Worm (Caenorhabditis elegans) whole organism, late embryonic: ENCODE results near the gene C23G10.10.

Experiments used
- Y22D7AL.16 ChIP-seq: sonication (generic microtip); optimal IDR thresholded peaks from 2 replicates; lab custom pipeline; 2016; ENCODE audit warnings: missing genetic modification characterization, missing compliant biosample characterization
- ceh-22 ChIP-seq: sonication (generic microtip); optimal IDR thresholded peaks from 2 replicates; lab custom pipeline; 2017; ENCODE audit warnings: missing biosample characterization, missing genetic modification characterization
- ceh-24 ChIP-seq: sonication (generic microtip); optimal IDR thresholded peaks from 2 replicates; lab custom pipeline; 2016; ENCODE audit warnings: mild to moderate bottlenecking, missing genetic modification characterization, missing compliant biosample characterization
- ceh-34 ChIP-seq: sonication (generic microtip); optimal IDR thresholded peaks from 2 replicates; lab custom pipeline; 2016; ENCODE audit warnings: mild to moderate bottlenecking, missing genetic modification characterization, missing compliant biosample characterization
- ceh-45 ChIP-seq: fragments of 200-800 bp; sonication (Bioruptor generic); IDR thresholded peaks from 2 replicates; pipeline ENCODE4 v1.3.6; 2022; ENCODE audit warnings: missing genetic modification reagents, missing genetic modification characterization, missing compliant biosample characterization
- ceh-48 ChIP-seq: sonication (generic microtip); optimal IDR thresholded peaks from 2 replicates; lab custom pipeline; 2016; ENCODE audit warnings: missing genetic modification characterization, inconsistent platforms, missing compliant biosample characterization
- ceh-6 ChIP-seq: fragments of 200-800 bp; sonication (Bioruptor generic); optimal IDR thresholded peaks from 2 replicates; lab custom pipeline; 2018; ENCODE audit warnings: mild to moderate bottlenecking, missing genetic modification characterization, missing compliant biosample characterization
- ceh-9 ChIP-seq: sonication (generic microtip); optimal IDR thresholded peaks from 2 replicates; lab custom pipeline; 2016; ENCODE audit warnings: mild to moderate bottlenecking, missing genetic modification characterization, inconsistent platforms, missing compliant biosample characterization
- che-1 ChIP-seq: sonication (generic microtip); optimal IDR thresholded peaks from 2 replicates; lab custom pipeline; 2016; ENCODE audit warnings: mild to moderate bottlenecking, missing genetic modification characterization, missing compliant biosample characterization
- elt-2 ChIP-seq: sonication (generic microtip); optimal IDR thresholded peaks from 2 replicates; lab custom pipeline; 2016; ENCODE audit warnings: missing genetic modification reagents, missing genetic modification characterization, missing compliant biosample characterization
- ets-4 ChIP-seq: sonication (generic microtip); optimal IDR thresholded peaks from 2 replicates; lab custom pipeline; 2016; ENCODE audit warnings: missing genetic modification characterization, missing compliant biosample characterization
- hlh-13 ChIP-seq: fragments of 200-800 bp; sonication (Bioruptor generic); optimal IDR thresholded peaks from 2 replicates; lab custom pipeline; 2018; ENCODE audit warnings: mild to moderate bottlenecking, missing genetic modification characterization, missing compliant biosample characterization
- hlh-15 ChIP-seq: sonication (generic microtip); optimal IDR thresholded peaks from 2 replicates; lab custom pipeline; 2016; ENCODE audit warnings: missing genetic modification characterization, missing compliant biosample characterization
- hlh-30 ChIP-seq: sonication (generic microtip); optimal IDR thresholded peaks from 2 replicates; lab custom pipeline; 2017; ENCODE audit warnings: antibody characterized with exemption, missing genetic modification characterization, missing compliant biosample characterization; ENCODE audit not compliant: insufficient read depth
- hlh-6 ChIP-seq: sonication (generic microtip); optimal IDR thresholded peaks from 2 replicates; lab custom pipeline; 2016; ENCODE audit warnings: missing genotype, missing genetic modification characterization, missing compliant biosample characterization
- hlh-8 ChIP-seq: sonication (generic microtip); optimal IDR thresholded peaks from 2 replicates; lab custom pipeline; 2016; ENCODE audit warnings: missing genotype, missing genetic modification characterization, missing compliant biosample characterization
- lim-6 ChIP-seq: sonication (generic microtip); optimal IDR thresholded peaks from 2 replicates; lab custom pipeline; 2016; ENCODE audit warnings: missing genetic modification characterization, missing compliant biosample characterization
- lin-11 ChIP-seq: fragments of 200-800 bp; sonication (Bioruptor generic); optimal IDR thresholded peaks from 2 replicates; lab custom pipeline; 2018; ENCODE audit warnings: mild to moderate bottlenecking, missing genetic modification characterization, missing compliant biosample characterization
- madf-2 ChIP-seq: sonication (generic microtip); optimal IDR thresholded peaks from 2 replicates; lab custom pipeline; 2017; ENCODE audit warnings: missing genetic modification characterization, missing compliant biosample characterization
- mec-3 ChIP-seq: sonication (generic microtip); optimal IDR thresholded peaks from 2 replicates; lab custom pipeline; 2016; ENCODE audit warnings: borderline replicate concordance, missing genetic modification characterization, missing compliant biosample characterization
- nfya-1 ChIP-seq: sonication (generic microtip); optimal IDR thresholded peaks from 2 replicates; lab custom pipeline; 2017; ENCODE audit warnings: missing genetic modification characterization, mild to moderate bottlenecking, missing compliant biosample characterization, antibody characterized with exemption, moderate library complexity
- npax-4 ChIP-seq: sonication (generic microtip); optimal IDR thresholded peaks from 2 replicates; lab custom pipeline; 2016; ENCODE audit warnings: missing genetic modification characterization, missing compliant biosample characterization
- pag-3 ChIP-seq: sonication (generic microtip); optimal IDR thresholded peaks from 2 replicates; lab custom pipeline; 2016; ENCODE audit warnings: missing compliant biosample characterization, missing genetic modification characterization, borderline replicate concordance
- pat-9 ChIP-seq: fragments of 200-800 bp; sonication (Bioruptor generic); optimal IDR thresholded peaks from 2 replicates; lab custom pipeline; 2018; ENCODE audit warnings: mild to moderate bottlenecking, missing genetic modification characterization, moderate library complexity, missing compliant biosample characterization
- pha-2 ChIP-seq: sonication (generic microtip); optimal IDR thresholded peaks from 2 replicates; lab custom pipeline; 2017; ENCODE audit warnings: mild to moderate bottlenecking, missing genetic modification characterization, missing compliant biosample characterization
- ref-2 ChIP-seq: sonication (generic microtip); optimal IDR thresholded peaks from 2 replicates; lab custom pipeline; 2016; ENCODE audit warnings: missing genetic modification characterization, missing compliant biosample characterization
- rnt-1 ChIP-seq: sonication (generic microtip); optimal IDR thresholded peaks from 2 replicates; lab custom pipeline; 2016; ENCODE audit warnings: missing genetic modification characterization, missing compliant biosample characterization
- sdc-2 ChIP-seq: sonication (generic microtip); optimal IDR thresholded peaks from 2 replicates; lab custom pipeline; 2016; ENCODE audit warnings: missing genotype, missing genetic modification characterization, missing compliant biosample characterization
- sox-2 ChIP-seq: fragments of 200-800 bp; sonication (Bioruptor generic); IDR thresholded peaks from 2 replicates; pipeline ENCODE4 v1.3.6; 2022; ENCODE audit warnings: missing genetic modification reagents, missing genetic modification characterization, missing compliant biosample characterization
- syd-9 ChIP-seq: sonication (generic microtip); optimal IDR thresholded peaks from 2 replicates; lab custom pipeline; 2016; ENCODE audit warnings: mild to moderate bottlenecking, missing genetic modification characterization, moderate library complexity, missing compliant biosample characterization
- tbx-7 ChIP-seq: sonication (generic microtip); optimal IDR thresholded peaks from 2 replicates; lab custom pipeline; 2016; ENCODE audit warnings: missing genotype, missing genetic modification characterization, missing compliant biosample characterization
- unc-42 ChIP-seq: sonication (generic microtip); optimal IDR thresholded peaks from 2 replicates; lab custom pipeline; 2016; ENCODE audit warnings: missing genotype, missing genetic modification characterization, missing compliant biosample characterization
- unc-86 ChIP-seq: sonication (generic microtip); optimal IDR thresholded peaks from 2 replicates; lab custom pipeline; 2016; ENCODE audit warnings: missing genetic modification characterization, missing compliant biosample characterization
- zip-5 ChIP-seq: sonication (generic microtip); optimal IDR thresholded peaks from 2 replicates; lab custom pipeline; 2016; ENCODE audit warnings: missing genetic modification characterization, missing compliant biosample characterization
- ztf-16 ChIP-seq: sonication (generic microtip); optimal IDR thresholded peaks from 2 replicates; lab custom pipeline; 2017; ENCODE audit warnings: missing genetic modification characterization, missing compliant biosample characterization

C23G10.10 gene

DNA sequence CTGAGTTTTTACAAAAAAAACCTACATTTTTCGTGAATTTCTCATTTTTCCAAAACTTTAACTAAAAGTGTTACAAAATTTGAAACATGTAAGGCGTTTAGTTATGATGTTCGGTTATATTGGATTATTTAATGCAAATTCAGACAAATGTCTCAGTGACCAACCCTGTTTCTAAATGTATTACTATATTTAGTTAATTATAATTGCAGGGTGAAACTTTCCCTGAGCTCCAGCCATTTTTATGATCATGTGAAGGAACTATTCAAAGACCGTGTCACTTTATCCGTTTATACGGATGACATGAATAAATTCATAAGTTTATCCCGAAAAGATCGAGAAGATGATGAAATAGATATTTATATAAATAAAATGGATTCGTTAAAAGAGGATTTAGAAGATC lies 23.0 kb downstream of the C23G10.10 start, which contains the start of gene C23G10.5:
TSS of gene C23G10.5 (plus strand) at position 301 of the 400 bp plus-strand sequence.
- TF ChIP-seq ceh-34 (tag; lab: Kevin White, UChicago) (no peak), pat-9 (tag; lab: Kevin White, UChicago) (no peak), ztf-16 (tag; lab: Kevin White, UChicago) (no peak), ceh-9 (tag; lab: Kevin White, UChicago) (no peak), madf-2 (no peak), tbx-7 (tag; lab: Kevin White, UChicago) (no peak), zip-5 (no peak), hlh-6 (no peak), lim-6 (tag; lab: Kevin White, UChicago) (no peak), unc-86 (tag; lab: Kevin White, UChicago) (no peak), rnt-1 (tag; lab: Kevin White, UChicago) (no peak), hlh-15 (tag; lab: Kevin White, UChicago) (no peak), ceh-48 (tag; lab: Kevin White, UChicago) (no peak), hlh-30 (tag; lab: Kevin White, UChicago) (no peak), lin-11 (no peak), nfya-1 (no peak), npax-4 (no peak)

- TF ChIP-seq unc-42 (tag; lab: Kevin White, UChicago) = peak; percentile 9
Observed at ce11 chrIII:6188020-6188419, 25.8 kb downstream of the C23G10.10 start.

DNA sequence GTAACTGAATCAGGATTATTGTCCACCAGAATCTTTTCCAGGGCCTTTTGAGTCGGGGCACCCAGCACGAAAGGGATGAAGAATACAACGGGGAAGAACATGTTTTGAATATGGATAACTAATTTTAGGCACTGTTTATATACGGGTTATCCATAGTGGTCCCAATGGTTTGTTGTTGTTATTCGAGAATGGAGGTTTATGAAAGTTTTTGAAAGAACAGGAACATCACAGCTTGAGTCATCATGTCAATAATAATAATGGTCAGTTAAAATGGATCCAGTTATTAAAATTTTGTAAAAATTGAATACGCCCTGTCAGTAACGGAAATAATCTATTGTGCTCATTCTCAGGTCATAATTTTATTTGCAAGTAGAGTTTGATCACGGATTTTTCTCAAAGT lies 30.7 kb downstream of the C23G10.10 start, which contains the start of gene nas-28:
TSS of gene nas-28 (minus strand) at position 101 of the 400 bp plus-strand sequence.
- TF ChIP-seq hlh-6 = no peak
- no peak for TF ChIP-seq ets-4 (tag; lab: Kevin White, UChicago)
- TF ChIP-seq ceh-34 (tag; lab: Kevin White, UChicago) = no peak
- TF ChIP-seq ref-2 (tag; lab: Kevin White, UChicago) = no peak
- TF ChIP-seq nfya-1 = no peak
- no peak for TF ChIP-seq che-1 (tag; lab: Kevin White, UChicago)
- no peak for TF ChIP-seq tbx-7 (tag; lab: Kevin White, UChicago)
- no peak for TF ChIP-seq ztf-16 (tag; lab: Kevin White, UChicago)
- no peak for TF ChIP-seq ceh-24 (tag; lab: Kevin White, UChicago)
- no peak for TF ChIP-seq madf-2
- no peak for TF ChIP-seq hlh-13
- no peak for TF ChIP-seq ceh-22 (tag; lab: Kevin White, UChicago)
- no peak for TF ChIP-seq pag-3 (tag; lab: Kevin White, UChicago)
- TF ChIP-seq ceh-45 (GFP tag; lab: Robert Waterston, UW) = no peak
- TF ChIP-seq, all 69 proteins: peak for 0

- TF ChIP-seq elt-2 = peak; percentile 20
- TF ChIP-seq tbx-7 (tag; lab: Kevin White, UChicago) = no peak
Observed at ce11 chrIII:6180294-6180693, 33.5 kb downstream of the C23G10.10 start.

ce11 chrIII:6179062-6179461 lies 34.8 kb downstream of the C23G10.10 start:
- TF ChIP-seq pha-2 (tag; lab: Kevin White, UChicago) (no peak), ceh-48 (tag; lab: Kevin White, UChicago) (no peak), sox-2 (GFP tag; lab: Robert Waterston, UW) (no peak), ceh-6 (GFP tag; lab: Kevin White, UChicago) (no peak), pat-9 (tag; lab: Kevin White, UChicago) (no peak), mec-3 (tag; lab: Kevin White, UChicago) (no peak), hlh-8 (tag; lab: Kevin White, UChicago) (no peak), syd-9 (tag; lab: Kevin White, UChicago) (no peak), Y22D7AL.16 (tag; lab: Kevin White, UChicago) (no peak), sdc-2 (tag; lab: Kevin White, UChicago) (no peak), zip-5 (no peak)
